Worm (Caenorhabditis elegans) whole organism, early embryonic: ENCODE measurements around the gene sra-9.

Source experiments
- B0310.2 ChIP-seq: sonication (generic microtip); optimal IDR thresholded peaks from 2 replicates; lab custom pipeline; 2016; ENCODE audit warnings: mild to moderate bottlenecking, missing genetic modification characterization, missing compliant biosample characterization
- F13C5.2 ChIP-seq: sonication (generic microtip); optimal IDR thresholded peaks from 2 replicates; lab custom pipeline; 2017; ENCODE audit warnings: mild to moderate bottlenecking, missing genetic modification characterization, inconsistent platforms, missing compliant biosample characterization
- aly-1 ChIP-seq: sonication (generic microtip); optimal IDR thresholded peaks from 2 replicates; lab custom pipeline; 2016; ENCODE audit warnings: missing genetic modification characterization, missing compliant biosample characterization
- ama-1 ChIP-seq: fragments of 150-350 bp; optimal IDR thresholded peaks from 2 replicates; lab custom pipeline; 2014
- ceh-13 ChIP-seq: fragments of 200-800 bp; sonication (Bioruptor generic); optimal IDR thresholded peaks from 2 replicates; lab custom pipeline; 2018; ENCODE audit warnings: mild to moderate bottlenecking, missing genetic modification characterization, missing compliant biosample characterization
- ceh-36 ChIP-seq: sonication (generic microtip); optimal IDR thresholded peaks from 2 replicates; lab custom pipeline; 2016; ENCODE audit warnings: missing genetic modification characterization, inconsistent platforms, missing compliant biosample characterization
- ets-7 ChIP-seq: sonication (generic microtip); optimal IDR thresholded peaks from 2 replicates; lab custom pipeline; 2016; ENCODE audit warnings: missing genotype, missing genetic modification characterization, missing compliant biosample characterization
- flt-1 ChIP-seq: fragments of 200-800 bp; sonication (Bioruptor generic); IDR thresholded peaks from 2 replicates; pipeline ENCODE4 v1.3.6; 2022; ENCODE audit warnings: missing genetic modification characterization, missing compliant biosample characterization
- hmbx-1 ChIP-seq: sonication (generic microtip); optimal IDR thresholded peaks from 2 replicates; lab custom pipeline; 2016; ENCODE audit warnings: mild to moderate bottlenecking, missing genetic modification characterization, missing compliant biosample characterization
- hmg-4 ChIP-seq: fragments of 200-800 bp; sonication (Bioruptor generic); optimal IDR thresholded peaks from 2 replicates; lab custom pipeline; 2018; ENCODE audit warnings: mild to moderate bottlenecking, missing genetic modification characterization, missing compliant biosample characterization
- hnd-1 ChIP-seq: sonication (generic microtip); optimal IDR thresholded peaks from 2 replicates; lab custom pipeline; 2016; ENCODE audit warnings: missing genetic modification characterization, missing compliant biosample characterization
- pes-1 ChIP-seq: fragments of 200-800 bp; sonication (Bioruptor generic); IDR thresholded peaks from 2 replicates; pipeline ENCODE4 v1.3.6; 2022; ENCODE audit warnings: missing genetic modification reagents, missing genetic modification characterization, missing compliant biosample characterization
- scrt-1 ChIP-seq: fragments of 200-800 bp; sonication (Bioruptor generic); IDR thresholded peaks from 2 replicates; pipeline ENCODE4 v1.3.6; 2022; ENCODE audit warnings: missing genetic modification characterization, missing compliant biosample characterization
- sea-1 ChIP-seq: fragments of 200-800 bp; sonication (Bioruptor generic); conservative IDR thresholded peaks from 2 replicates; pipeline ENCODE4 v1.3.6; 2022; ENCODE audit warnings: missing genetic modification characterization, missing compliant biosample characterization
- tbx-11 ChIP-seq: fragments of 200-800 bp; sonication (Bioruptor generic); IDR thresholded peaks from 2 replicates; pipeline ENCODE4 v1.3.6; 2022; ENCODE audit warnings: missing genetic modification characterization, missing compliant biosample characterization
- tbx-37 ChIP-seq: fragments of 200-800 bp; sonication (Bioruptor generic); conservative IDR thresholded peaks from 2 replicates; pipeline ENCODE4 v1.3.6; 2022; ENCODE audit warnings: missing genetic modification reagents, missing genetic modification characterization, missing compliant biosample characterization
- tra-4 ChIP-seq: sonication (generic microtip); optimal IDR thresholded peaks from 2 replicates; lab custom pipeline; 2017; ENCODE audit warnings: missing genetic modification characterization, missing compliant biosample characterization

Gene sra-9

ce11 chrII:9491045-9491444, 41.1 kb upstream of the sra-9 start:
- TF ChIP-seq hmg-4 (GFP tag; lab: Kevin White, UChicago) (peak; percentile 64), ama-1 (lab: Kevin White, UChicago) (no peak)

- TF ChIP-seq hmg-4 (GFP tag; lab: Kevin White, UChicago) = no peak
- TF ChIP-seq hmbx-1 (tag; lab: Kevin White, UChicago) = no peak
- TF ChIP-seq pes-1 (GFP tag; lab: Robert Waterston, UW) = no peak
- TF ChIP-seq hnd-1 = no peak
- TF ChIP-seq tbx-11 (GFP tag; lab: Robert Waterston, UW) = no peak
- TF ChIP-seq sea-1 = no peak
- TF ChIP-seq scrt-1 = no peak
- no peak for TF ChIP-seq ets-7 (tag; lab: Kevin White, UChicago)
- no peak for TF ChIP-seq ama-1 (lab: Kevin White, UChicago)
- no peak for TF ChIP-seq aly-1 (tag; lab: Kevin White, UChicago)
- no peak for TF ChIP-seq tbx-37 (GFP tag; lab: Robert Waterston, UW)
- TF ChIP-seq B0310.2 = no peak
- TF ChIP-seq ceh-13 (GFP tag; lab: Kevin White, UChicago) = no peak
- no peak for TF ChIP-seq flt-1 (GFP tag; lab: Robert Waterston, UW)
- no peak for TF ChIP-seq ceh-36
- no peak for TF ChIP-seq F13C5.2 (tag; lab: Kevin White, UChicago)
Observed at ce11 chrII:9493242-9494058, 38.7 kb upstream of the sra-9 start.

- TF ChIP-seq sea-1 (no peak), ama-1 (lab: Kevin White, UChicago) (no peak), ets-7 (tag; lab: Kevin White, UChicago) (no peak), tra-4 (tag; lab: Kevin White, UChicago) (no peak), B0310.2 (no peak), scrt-1 (no peak), tbx-37 (GFP tag; lab: Robert Waterston, UW) (no peak), ceh-36 (no peak), aly-1 (tag; lab: Kevin White, UChicago) (no peak)
Observed at ce11 chrII:9497309-9497708, 34.8 kb upstream of the sra-9 start.

- no peak for TF ChIP-seq ceh-13 (GFP tag; lab: Kevin White, UChicago)
Observed at ce11 chrII:9498589-9498988, 33.5 kb upstream of the sra-9 start.

ce11 chrII:9500926-9501325, 31.2 kb upstream of the sra-9 start:
- TF ChIP-seq ama-1 (lab: Kevin White, UChicago) (no peak), tbx-11 (GFP tag; lab: Robert Waterston, UW) (no peak), B0310.2 (no peak), F13C5.2 (tag; lab: Kevin White, UChicago) (no peak), tbx-37 (GFP tag; lab: Robert Waterston, UW) (no peak), flt-1 (GFP tag; lab: Robert Waterston, UW) (no peak), ets-7 (tag; lab: Kevin White, UChicago) (no peak), pes-1 (GFP tag; lab: Robert Waterston, UW) (no peak), hnd-1 (no peak), sea-1 (no peak), hmg-4 (GFP tag; lab: Kevin White, UChicago) (no peak), aly-1 (tag; lab: Kevin White, UChicago) (no peak), tra-4 (tag; lab: Kevin White, UChicago) (no peak), scrt-1 (no peak), hmbx-1 (tag; lab: Kevin White, UChicago) (no peak)

- TF ChIP-seq scrt-1 = no peak
- TF ChIP-seq tbx-37 (GFP tag; lab: Robert Waterston, UW) = no peak
- TF ChIP-seq ets-7 (tag; lab: Kevin White, UChicago) = no peak
- no peak for TF ChIP-seq ceh-13 (GFP tag; lab: Kevin White, UChicago)
- no peak for TF ChIP-seq pes-1 (GFP tag; lab: Robert Waterston, UW)
- no peak for TF ChIP-seq tra-4 (tag; lab: Kevin White, UChicago)
- no peak for TF ChIP-seq B0310.2
- no peak for TF ChIP-seq aly-1 (tag; lab: Kevin White, UChicago)
- TF ChIP-seq flt-1 (GFP tag; lab: Robert Waterston, UW) = no peak
- TF ChIP-seq ceh-36 = no peak
- no peak for TF ChIP-seq hmbx-1 (tag; lab: Kevin White, UChicago)
- no peak for TF ChIP-seq ama-1 (lab: Kevin White, UChicago)
- no peak for TF ChIP-seq F13C5.2 (tag; lab: Kevin White, UChicago)
- no peak for TF ChIP-seq hmg-4 (GFP tag; lab: Kevin White, UChicago)
- TF ChIP-seq sea-1 = no peak
- no peak for TF ChIP-seq tbx-11 (GFP tag; lab: Robert Waterston, UW)
- TF ChIP-seq hnd-1 = no peak
Observed at ce11 chrII:9501955-9502354, 30.2 kb upstream of the sra-9 start.

- TF ChIP-seq tbx-37 (GFP tag; lab: Robert Waterston, UW) (no peak), tra-4 (tag; lab: Kevin White, UChicago) (no peak), pes-1 (GFP tag; lab: Robert Waterston, UW) (no peak), hmg-4 (GFP tag; lab: Kevin White, UChicago) (no peak), F13C5.2 (tag; lab: Kevin White, UChicago) (no peak), aly-1 (tag; lab: Kevin White, UChicago) (no peak), scrt-1 (no peak), B0310.2 (no peak), ets-7 (tag; lab: Kevin White, UChicago) (no peak), tbx-11 (GFP tag; lab: Robert Waterston, UW) (no peak), sea-1 (no peak), ceh-36 (no peak), flt-1 (GFP tag; lab: Robert Waterston, UW) (no peak), ceh-13 (GFP tag; lab: Kevin White, UChicago) (no peak), hnd-1 (no peak), hmbx-1 (tag; lab: Kevin White, UChicago) (no peak), ama-1 (lab: Kevin White, UChicago) (no peak)
Observed at ce11 chrII:9507181-9507580, 24.9 kb upstream of the sra-9 start, which contains the start of gene gcy-3. Gene gcy-3 (minus strand): TSS chrII:9507281.
